Worm (Caenorhabditis elegans): ENCODE measurements around the gene ceh-7.

ceh-7 gene

DNA sequence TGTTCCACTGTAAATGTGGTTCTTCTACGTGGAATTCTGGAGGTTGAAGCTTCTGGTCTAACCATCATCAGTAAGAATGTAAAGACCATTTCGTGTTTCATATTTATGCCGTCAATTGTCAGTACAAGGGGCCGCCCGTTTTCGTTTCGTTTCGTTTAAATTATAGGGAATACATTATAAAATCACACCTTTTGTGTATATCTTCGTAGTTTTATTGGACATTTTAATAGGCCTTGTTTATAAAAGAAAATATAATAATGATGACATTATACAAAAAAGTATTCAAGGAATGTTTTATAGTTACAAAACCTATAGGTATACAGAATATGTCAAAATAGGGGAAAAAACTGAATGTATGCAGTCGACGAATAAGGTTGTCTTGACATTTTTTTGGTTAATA, at the start of gene ceh-7:
Gene ceh-7 (minus strand): TSS at position 101 of the 400 bp plus-strand sequence.
- TF ChIP-seq lin-26 (GFP tag; IDR thresholded peaks at IDR 0.05) (no peak), ekl-4 (GFP tag; IDR thresholded peaks at IDR 0.05) (no peak), unc-130 (GFP tag; optimal IDR thresholded peaks at IDR 0.05) (no peak), snpc-4 (GFP tag; optimal IDR thresholded peaks at IDR 0.05) (no peak), snpc-4 (tag; optimal IDR thresholded peaks at IDR 0.05) (no peak), snpc-1.3 (tag; optimal IDR thresholded peaks at IDR 0.05; ENCODE audit: insufficient read depth) (no peak), lsy-27 (tag; optimal IDR thresholded peaks at IDR 0.05; ENCODE audit: borderline replicate concordance, insufficient read depth) (no peak), K11D2.4 (GFP tag; IDR thresholded peaks at IDR 0.05) (no peak), akir-1 (GFP tag; optimal IDR thresholded peaks at IDR 0.05) (no peak), gei-17 (GFP tag; optimal IDR thresholded peaks at IDR 0.05) (no peak), aptf-2 (GFP tag; conservative IDR thresholded peaks at IDR 0.05) (no peak), B0035.1 (tag; optimal IDR thresholded peaks at IDR 0.05) (no peak), ztf-25 (GFP tag; IDR thresholded peaks at IDR 0.05) (no peak), xnd-1 (tag; optimal IDR thresholded peaks at IDR 0.05) (no peak), nhr-80 (tag; optimal IDR thresholded peaks at IDR 0.05) (no peak), mcd-1 (GFP tag; IDR thresholded peaks at IDR 0.05) (no peak), Y56A3A.18 (GFP tag; IDR thresholded peaks at IDR 0.05) (no peak)

DNA sequence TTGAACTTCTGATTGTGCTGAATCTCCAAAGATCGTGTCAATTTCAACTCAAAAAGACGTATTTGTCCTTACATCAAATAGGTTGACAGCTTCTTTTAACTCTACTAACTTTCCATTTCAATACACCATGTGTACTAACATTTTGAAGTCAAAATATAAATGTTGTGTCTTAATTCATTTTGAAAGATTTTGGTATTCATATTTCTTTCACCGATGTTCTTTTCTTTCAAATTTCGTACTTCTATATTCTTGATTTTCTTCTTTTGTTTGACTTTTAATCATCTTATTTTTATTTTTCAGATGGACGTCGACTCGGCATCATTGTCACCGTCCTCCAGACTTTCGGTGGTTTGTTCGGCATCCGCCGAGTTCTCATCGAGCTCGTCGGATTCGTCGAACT, 48.1 kb upstream of the ceh-7 start, which contains the start of gene atf-2:
Gene atf-2 (plus strand): TSS at position 301 of the 400 bp plus-strand sequence.
- no peak for TF ChIP-seq tbp1 (GFP tag; optimal IDR thresholded peaks at IDR 0.05)
- TF ChIP-seq ceh-91 (GFP tag; IDR thresholded peaks at IDR 0.05), result no peak
- no peak for TF ChIP-seq mcd-1 (GFP tag; IDR thresholded peaks at IDR 0.05)
- no peak for TF ChIP-seq T07F8.4 (tag; optimal IDR thresholded peaks at IDR 0.05)
- TF ChIP-seq fkh-3 (tag; optimal IDR thresholded peaks at IDR 0.05), result no peak
- no peak for TF ChIP-seq atf-7 (tag; optimal IDR thresholded peaks at IDR 0.05)
- TF ChIP-seq lir-1 (GFP tag; conservative IDR thresholded peaks at IDR 0.05), result no peak
- no peak for TF ChIP-seq Y53G8AR.9 (GFP tag; conservative IDR thresholded peaks at IDR 0.05)
- TF ChIP-seq F52B5.7 (tag; optimal IDR thresholded peaks at IDR 0.05), result no peak
- no peak for TF ChIP-seq nfyb-1 (GFP tag; IDR thresholded peaks at IDR 0.05)
- no peak for TF ChIP-seq Y67H2A.10 (GFP tag; conservative IDR thresholded peaks at IDR 0.05)

DNA sequence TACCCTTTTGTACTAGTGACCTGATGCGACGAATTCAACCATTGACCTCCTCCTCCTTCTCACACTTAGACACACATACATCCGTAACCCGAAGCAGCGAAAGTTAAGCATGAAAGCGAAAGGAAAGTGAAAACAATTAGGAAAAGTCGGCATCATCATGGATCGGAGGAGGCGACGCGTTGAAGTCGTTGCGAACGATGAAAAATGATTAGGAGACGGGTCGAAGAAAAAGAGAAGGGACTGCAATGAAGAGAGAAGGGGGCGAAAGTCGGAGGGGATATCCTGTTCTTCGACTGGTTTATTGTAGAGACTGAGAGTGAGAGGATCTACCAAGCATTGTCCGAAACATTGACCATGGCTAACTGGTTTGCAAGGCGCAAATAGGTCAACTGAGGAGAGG, 47.4 kb upstream of the ceh-7 start:
- no peak for TF ChIP-seq Y56A3A.18 (GFP tag; IDR thresholded peaks at IDR 0.05)
- no peak for TF ChIP-seq ccch-3 (GFP tag; optimal IDR thresholded peaks at IDR 0.05)
- TF ChIP-seq T26A5.8 (tag; optimal IDR thresholded peaks at IDR 0.05), result no peak
- TF ChIP-seq attf-6 (GFP tag; IDR thresholded peaks at IDR 0.05), result no peak
- no peak for TF ChIP-seq nfya-2 (GFP tag; IDR thresholded peaks at IDR 0.05)
- no peak for TF ChIP-seq dox-1 (GFP tag; IDR thresholded peaks at IDR 0.05)
- TF ChIP-seq F37B4.10 (GFP tag; IDR thresholded peaks at IDR 0.05), result no peak
- no peak for TF ChIP-seq sea-2 (GFP tag; IDR thresholded peaks at IDR 0.05)

DNA sequence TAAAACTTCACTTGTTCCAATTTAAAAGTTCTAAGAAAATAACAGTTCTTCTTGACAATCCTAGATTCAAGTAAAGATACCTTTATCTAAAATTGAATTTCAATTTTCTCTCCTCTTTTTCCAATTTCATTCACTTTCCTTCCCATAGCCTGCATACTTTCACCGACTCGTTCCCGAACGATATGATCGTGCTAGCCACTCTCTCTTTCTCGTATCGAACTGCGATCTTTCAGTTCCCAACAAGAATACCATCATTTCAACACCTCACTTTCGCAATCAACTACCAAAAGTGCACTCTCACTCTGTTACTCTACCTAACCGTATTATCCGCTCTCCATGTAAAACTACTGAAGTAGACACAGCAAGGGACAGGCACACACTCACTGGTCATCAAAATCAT, 46.4 kb upstream of the ceh-7 start:
- no peak for TF ChIP-seq mxl-1 (tag; optimal IDR thresholded peaks at IDR 0.05)
- TF ChIP-seq ceh-58 (GFP tag; IDR thresholded peaks at IDR 0.05), result no peak
- TF ChIP-seq madf-8 (GFP tag; conservative IDR thresholded peaks at IDR 0.05), result no peak
- no peak for TF ChIP-seq let-607 (tag; optimal IDR thresholded peaks at IDR 0.05)
- TF ChIP-seq cebp-1 (GFP tag; IDR thresholded peaks at IDR 0.05), result no peak
- TF ChIP-seq cebp-1 (tag; optimal IDR thresholded peaks at IDR 0.05), result no peak
- TF ChIP-seq ama-1 (optimal IDR thresholded peaks at IDR 0.05), result no peak
- TF ChIP-seq ama-1 (GFP tag; optimal IDR thresholded peaks at IDR 0.05), result no peak
- TF ChIP-seq lin-54 (GFP tag; optimal IDR thresholded peaks at IDR 0.05), result no peak
- TF ChIP-seq nfya-1 (tag; optimal IDR thresholded peaks at IDR 0.05; ENCODE audit: borderline replicate concordance, insufficient read depth), result no peak
- no peak for TF ChIP-seq mes-4 (tag; optimal IDR thresholded peaks at IDR 0.05)
- no peak for TF ChIP-seq Y56A3A.18 (GFP tag; IDR thresholded peaks at IDR 0.05)
- TF ChIP-seq aptf-2 (GFP tag; conservative IDR thresholded peaks at IDR 0.05), result no peak
- no peak for TF ChIP-seq efl-1 (GFP tag; optimal IDR thresholded peaks at IDR 0.05)
- TF ChIP-seq ceh-100 (GFP tag; IDR thresholded peaks at IDR 0.05), result no peak

Data from whole organism, young adult.